Worm (Caenorhabditis elegans): ENCODE measurements around the gene C50C3.12.

DNA sequence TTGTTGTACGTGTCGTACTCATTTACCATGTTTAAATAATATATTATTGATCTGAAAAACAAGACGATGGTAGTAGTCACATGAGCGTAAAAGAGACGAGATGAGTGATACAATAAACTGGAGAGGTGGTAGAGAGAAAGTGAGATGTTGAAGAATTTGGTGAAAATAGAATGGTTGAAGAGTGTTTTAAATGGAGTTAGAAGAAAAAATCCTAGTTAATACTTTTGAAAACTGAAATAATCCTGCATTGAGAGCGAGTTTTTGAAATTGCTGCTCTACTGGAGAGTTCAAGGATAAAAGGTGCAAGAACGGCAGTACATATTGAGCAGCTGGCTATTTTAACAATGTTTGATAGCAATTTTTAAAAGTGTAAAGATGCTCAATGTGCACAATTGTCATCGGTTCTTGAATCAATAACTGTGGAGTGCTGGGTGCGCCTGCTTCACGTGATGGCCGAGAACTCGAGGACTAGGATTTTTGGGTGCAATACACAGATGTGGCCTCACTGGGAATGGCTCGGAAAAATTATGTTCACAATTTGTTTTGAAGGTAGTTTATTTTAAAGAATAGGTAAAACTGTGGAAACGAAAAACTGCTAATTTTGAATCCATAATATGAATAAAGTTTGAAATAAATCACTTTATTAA is 18.1 kb upstream of the C50C3.12 start, which contains the start of gene atg-13:
- TF ChIP-seq tra-4 (tag; optimal IDR thresholded peaks at IDR 0.05) (no peak), ama-1 (optimal IDR thresholded peaks at IDR 0.05) (no peak), sea-1 (GFP tag; conservative IDR thresholded peaks at IDR 0.05) (no peak), tbx-11 (GFP tag; IDR thresholded peaks at IDR 0.05) (no peak), flt-1 (GFP tag; IDR thresholded peaks at IDR 0.05) (no peak), B0310.2 (tag; optimal IDR thresholded peaks at IDR 0.05) (no peak), tbx-37 (GFP tag; conservative IDR thresholded peaks at IDR 0.05) (no peak), ceh-13 (GFP tag; optimal IDR thresholded peaks at IDR 0.05) (no peak), hmg-4 (GFP tag; optimal IDR thresholded peaks at IDR 0.05) (no peak), aly-1 (tag; optimal IDR thresholded peaks at IDR 0.05) (no peak), pes-1 (GFP tag; IDR thresholded peaks at IDR 0.05) (no peak), ceh-36 (tag; optimal IDR thresholded peaks at IDR 0.05) (no peak), hmbx-1 (tag; optimal IDR thresholded peaks at IDR 0.05) (no peak)
